Worm (Caenorhabditis elegans): ENCODE measurements around the gene npr-24.
A peak's percentile ranks its signal among the peaks of the same experiment; 100 is the strongest.

The npr-24 gene

ce11 chrX:17471703-17472102 is 14.9 kb downstream of the npr-24 start:
- TF ChIP-seq C34B4.2 (tag; optimal IDR thresholded peaks at IDR 0.05) (no peak), hlh-4 (tag; optimal IDR thresholded peaks at IDR 0.05) (no peak), ceh-82 (tag; optimal IDR thresholded peaks at IDR 0.05) (no peak), F16B12.6 (tag; optimal IDR thresholded peaks at IDR 0.05) (no peak), lin-14 (GFP tag; optimal IDR thresholded peaks at IDR 0.05) (peak; percentile 6), lin-35 (GFP tag; optimal IDR thresholded peaks at IDR 0.05) (peak in 1 of 2 experiments; percentile 37), dsc-1 (tag; optimal IDR thresholded peaks at IDR 0.05) (no peak), hlh-17 (GFP tag; optimal IDR thresholded peaks at IDR 0.05; ENCODE audit: borderline replicate concordance) (no peak), unc-98 (GFP tag; IDR thresholded peaks at IDR 0.05) (no peak), jun-1 (tag; optimal IDR thresholded peaks at IDR 0.05) (peak; percentile 14), ceh-63 (GFP tag; optimal IDR thresholded peaks at IDR 0.05) (no peak), sptf-1 (tag; optimal IDR thresholded peaks at IDR 0.05) (no peak), nhr-237 (tag; optimal IDR thresholded peaks at IDR 0.05) (no peak), nhr-85 (tag) (no peak), snu-23 (GFP tag; optimal IDR thresholded peaks at IDR 0.05) (no peak), grh-1 (GFP tag; IDR thresholded peaks at IDR 0.05) (no peak), isw-1 (GFP tag; IDR thresholded peaks at IDR 0.05) (no peak), C04F5.9 (tag; optimal IDR thresholded peaks at IDR 0.05) (no peak), elt-3 (tag; optimal IDR thresholded peaks at IDR 0.05) (no peak), nhr-84 (tag; optimal IDR thresholded peaks at IDR 0.05) (no peak), lir-3 (tag; optimal IDR thresholded peaks at IDR 0.05; ENCODE audit: poor library complexity) (no peak), mep-1 (tag; optimal IDR thresholded peaks at IDR 0.05) (no peak), lin-39 (tag; optimal IDR thresholded peaks at IDR 0.05) (no peak), unc-30 (tag; optimal IDR thresholded peaks at IDR 0.05) (no peak), blmp-1 (tag; optimal IDR thresholded peaks at IDR 0.05) (no peak), ceh-90 (tag; optimal IDR thresholded peaks at IDR 0.05) (no peak), unc-130 (tag; optimal IDR thresholded peaks at IDR 0.05) (no peak), ztf-4 (tag; optimal IDR thresholded peaks at IDR 0.05) (no peak), pax-3 (tag; optimal IDR thresholded peaks at IDR 0.05) (no peak), mab-9 (GFP tag; IDR thresholded peaks at IDR 0.05) (no peak), skn-1 (tag; optimal IDR thresholded peaks at IDR 0.05) (no peak), tlp-1 (tag; optimal IDR thresholded peaks at IDR 0.05) (no peak), fkh-4 (tag; optimal IDR thresholded peaks at IDR 0.05; ENCODE audit: borderline replicate concordance) (no peak), lin-13 (GFP tag; optimal IDR thresholded peaks at IDR 0.05) (no peak), unc-86 (tag; optimal IDR thresholded peaks at IDR 0.05) (no peak), zag-1 (tag; optimal IDR thresholded peaks at IDR 0.05) (no peak), hpl-2 (GFP tag; optimal IDR thresholded peaks at IDR 0.05) (no peak), unc-62 (GFP tag; optimal IDR thresholded peaks at IDR 0.05) (no peak), fkh-10 (GFP tag; optimal IDR thresholded peaks at IDR 0.05) (no peak), nhr-20 (tag; optimal IDR thresholded peaks at IDR 0.05) (peak; percentile 44), fos-1 (tag; optimal IDR thresholded peaks at IDR 0.05) (no peak), irx-1 (tag; optimal IDR thresholded peaks at IDR 0.05) (no peak), mef-2 (tag; optimal IDR thresholded peaks at IDR 0.05) (no peak), sup-37 (GFP tag; optimal IDR thresholded peaks at IDR 0.05) (no peak), mdl-1 (tag; optimal IDR thresholded peaks at IDR 0.05) (peak in 1 of 2 experiments; percentile 18), nhr-12 (tag; optimal IDR thresholded peaks at IDR 0.05) (no peak), lin-15B (tag; optimal IDR thresholded peaks at IDR 0.05) (no peak), nhr-76 (tag; optimal IDR thresholded peaks at IDR 0.05) (no peak), ceh-8 (GFP tag; optimal IDR thresholded peaks at IDR 0.05) (no peak), ets-5 (GFP tag; IDR thresholded peaks at IDR 0.05) (no peak), elt-2 (tag; optimal IDR thresholded peaks at IDR 0.05) (peak; percentile 74), vab-15 (tag; optimal IDR thresholded peaks at IDR 0.05) (no peak), xbp-1 (tag; optimal IDR thresholded peaks at IDR 0.05) (no peak), nhr-19 (GFP tag; conservative IDR thresholded peaks at IDR 0.05) (no peak), alr-1 (tag; optimal IDR thresholded peaks at IDR 0.05; ENCODE audit: borderline replicate concordance) (no peak)

All from whole organism, L1 larva.